Worm (Caenorhabditis elegans) whole organism, L4 larva: ENCODE measurements around the gene C56E10.3.

Source experiments
- F26F4.8 ChIP-seq: fragments of 200-800 bp; sonication (Bioruptor generic); conservative IDR thresholded peaks from 2 replicates; pipeline ENCODE4 v1.3.6; 2022; ENCODE audit warnings: missing genetic modification characterization, missing compliant biosample characterization
- F44E2.7 ChIP-seq: fragments of 200-800 bp; sonication (Bioruptor generic); IDR thresholded peaks from 2 replicates; pipeline ENCODE4 v2.1.2; 2022; ENCODE audit warnings: missing genetic modification characterization, missing compliant biosample characterization
- R02D3.7 ChIP-seq: fragments of 150-350 bp; sonication (generic microtip); optimal IDR thresholded peaks from 3 replicates; lab custom pipeline; 2014; ENCODE audit warnings: missing biosample characterization, missing genetic modification characterization
- T20F7.1 ChIP-seq: fragments of 200-800 bp; sonication (Bioruptor generic); optimal IDR thresholded peaks from 2 replicates; lab custom pipeline; 2018; ENCODE audit warnings: mild to moderate bottlenecking, missing genetic modification characterization, missing compliant biosample characterization
- Y75B8A.6 ChIP-seq: fragments of 200-800 bp; sonication (Bioruptor generic); IDR thresholded peaks from 2 replicates; pipeline ENCODE4 v1.3.6; 2022; ENCODE audit warnings: missing genetic modification reagents, missing genetic modification characterization, missing compliant biosample characterization
- ZK546.5 ChIP-seq, 2 experiments: sonication (generic microtip); optimal IDR thresholded peaks; 2 replicates each; lab custom pipeline; 2017; ENCODE audit warnings: missing biosample characterization in 2 of 2, missing genetic modification characterization in 2 of 2
- aha-1 ChIP-seq: fragments of 150-350 bp; peaks from one replicate; lab custom pipeline; 2014; ENCODE audit warnings: missing biosample characterization, missing genetic modification characterization
- ama-1 ChIP-seq: fragments of 150-350 bp; optimal IDR thresholded peaks from 2 replicates; lab custom pipeline; 2014; ENCODE audit warnings: inconsistent platforms, mixed read lengths
- ceh-32 ChIP-seq: sonication (generic microtip); optimal IDR thresholded peaks from 2 replicates; lab custom pipeline; 2016; ENCODE audit warnings: mild to moderate bottlenecking, missing genetic modification characterization, missing compliant biosample characterization; ENCODE audit not compliant: poor library complexity
- ceh-44 ChIP-seq: fragments of 200-800 bp; sonication (Bioruptor generic); IDR thresholded peaks from 2 replicates; pipeline ENCODE4 v1.3.6; 2022; ENCODE audit warnings: missing genetic modification reagents, missing genetic modification characterization, missing compliant biosample characterization
- ceh-82 ChIP-seq: sonication (generic microtip); optimal IDR thresholded peaks from 2 replicates; lab custom pipeline; 2017; ENCODE audit warnings: missing biosample characterization, missing genetic modification characterization
- daf-8 ChIP-seq: fragments of 200-800 bp; sonication (Bioruptor generic); IDR thresholded peaks from 2 replicates; pipeline ENCODE4 v1.3.6; 2022; ENCODE audit warnings: missing genetic modification characterization, missing compliant biosample characterization
- dmd-6 ChIP-seq: fragments of 200-800 bp; sonication (Bioruptor generic); IDR thresholded peaks from 2 replicates; pipeline ENCODE4 v1.3.6; 2022; ENCODE audit warnings: missing genetic modification reagents, missing genetic modification characterization, missing compliant biosample characterization
- dmd-8 ChIP-seq: fragments of 200-800 bp; sonication (Bioruptor generic); IDR thresholded peaks from 2 replicates; pipeline ENCODE4 v1.3.6; 2022; ENCODE audit warnings: missing genetic modification characterization, missing compliant biosample characterization
- duxl-1 ChIP-seq: sonication (generic microtip); optimal IDR thresholded peaks from 2 replicates; lab custom pipeline; 2016; ENCODE audit warnings: mild to moderate bottlenecking, missing genetic modification characterization, moderate library complexity, missing compliant biosample characterization; ENCODE audit not compliant: poor library complexity
- gei-8 ChIP-seq: fragments of 200-800 bp; sonication (Bioruptor generic); optimal IDR thresholded peaks from 2 replicates; lab custom pipeline; 2018; ENCODE audit warnings: mild to moderate bottlenecking, missing genetic modification characterization, missing compliant biosample characterization
- hlh-30 ChIP-seq: sonication (generic microtip); optimal IDR thresholded peaks from 2 replicates; lab custom pipeline; 2017; ENCODE audit warnings: antibody characterized with exemption, mild to moderate bottlenecking, missing genetic modification characterization, missing compliant biosample characterization; ENCODE audit not compliant: insufficient read depth
- lin-13 ChIP-seq: fragments of 150-350 bp; optimal IDR thresholded peaks from 2 replicates; lab custom pipeline; 2014; ENCODE audit warnings: missing biosample characterization, missing genetic modification reagents, missing genetic modification characterization
- lin-15B ChIP-seq: fragments of 150-350 bp; sonication (generic microtip); optimal IDR thresholded peaks from 3 replicates; lab custom pipeline; 2014; ENCODE audit warnings: missing biosample characterization, missing genetic modification characterization
- lin-29 ChIP-seq: fragments of 200-800 bp; sonication (Bioruptor generic); IDR thresholded peaks from 2 replicates; pipeline ENCODE4 v1.3.6; 2022; ENCODE audit warnings: missing genetic modification reagents, missing genetic modification characterization, missing compliant biosample characterization
- lin-38 ChIP-seq: fragments of 200-800 bp; sonication (Bioruptor generic); IDR thresholded peaks from 2 replicates; pipeline ENCODE4 v1.3.6; 2022; ENCODE audit warnings: missing genetic modification reagents, missing genetic modification characterization, missing compliant biosample characterization
- lin-39 ChIP-seq: fragments of 150-350 bp; optimal IDR thresholded peaks from 2 replicates; lab custom pipeline; 2014; ENCODE audit warnings: missing biosample characterization, missing genetic modification reagents, missing genetic modification characterization
- madf-5 ChIP-seq, 2 experiments: fragments of 200-800 bp; sonication (Bioruptor generic); IDR thresholded peaks; 2 replicates each; pipeline ENCODE4 v1.3.6; 2022; ENCODE audit warnings: missing compliant biosample characterization in 2 of 2, missing genetic modification characterization in 2 of 2
- madf-9 ChIP-seq: fragments of 200-800 bp; sonication (Bioruptor generic); conservative IDR thresholded peaks from 2 replicates; pipeline ENCODE4 v1.3.6; 2022; ENCODE audit warnings: missing genetic modification reagents, missing genetic modification characterization, missing compliant biosample characterization
- mdl-1 ChIP-seq, 2 experiments: fragments of 150-350 bp in 1 of 2; sonication (generic microtip) in 1 of 2; optimal IDR thresholded peaks; 2 replicates each; lab custom pipeline; 2014 to 2017; ENCODE audit warnings: missing biosample characterization in 2 of 2, missing genetic modification characterization in 2 of 2
- mdt-29 ChIP-seq: fragments of 200-800 bp; sonication (Bioruptor generic); IDR thresholded peaks from 2 replicates; pipeline ENCODE4 v1.3.6; 2022; ENCODE audit warnings: missing genetic modification reagents, missing genetic modification characterization, missing compliant biosample characterization
- mes-2 ChIP-seq: sonication (generic microtip); optimal IDR thresholded peaks from 2 replicates; lab custom pipeline; 2016; ENCODE audit warnings: missing genotype, mild to moderate bottlenecking, missing genetic modification characterization, missing compliant biosample characterization; ENCODE audit not compliant: poor library complexity, severe bottlenecking
- mxl-2 ChIP-seq: fragments of 200-800 bp; sonication (Bioruptor generic); conservative IDR thresholded peaks from 2 replicates; pipeline ENCODE4 v1.3.6; 2022; ENCODE audit warnings: missing genetic modification reagents, missing genetic modification characterization, missing compliant biosample characterization
- nhr-237 ChIP-seq: sonication (generic microtip); optimal IDR thresholded peaks from 2 replicates; lab custom pipeline; 2017; ENCODE audit warnings: missing biosample characterization, missing genetic modification characterization
- nhr-25 ChIP-seq: sonication (generic microtip); optimal IDR thresholded peaks from 2 replicates; lab custom pipeline; 2017; ENCODE audit warnings: missing genetic modification characterization, mild to moderate bottlenecking, missing compliant biosample characterization, antibody characterized with exemption, moderate library complexity, borderline replicate concordance; ENCODE audit not compliant: insufficient read depth
- nhr-6 ChIP-seq: fragments of 150-350 bp; optimal IDR thresholded peaks from 2 replicates; lab custom pipeline; 2014; ENCODE audit warnings: missing biosample characterization, missing genetic modification characterization
- nhr-76 ChIP-seq: fragments of 150-350 bp; optimal IDR thresholded peaks from 2 replicates; lab custom pipeline; 2014; ENCODE audit warnings: missing biosample characterization, missing genetic modification characterization
- pha-4 ChIP-seq, 2 experiments: fragments of 150-350 bp in 1 of 2; fragments of 200-800 bp in 1 of 2; sonication (Bioruptor generic) in 1 of 2; IDR thresholded peaks in 1 of 2; optimal IDR thresholded peaks in 1 of 2; 2 replicates each; pipeline versions ENCODE4 v1.3.6 to Lab custom; 2014 to 2022; ENCODE audit warnings: missing genetic modification characterization in 2 of 2, missing genetic modification reagents in 2 of 2, missing biosample characterization in 1 of 2, missing compliant biosample characterization in 1 of 2
- pqm-1 ChIP-seq: sonication (generic microtip); optimal IDR thresholded peaks from 2 replicates; lab custom pipeline; 2017; ENCODE audit warnings: missing biosample characterization, missing genetic modification characterization
- saeg-2 ChIP-seq: fragments of 200-800 bp; sonication (Bioruptor generic); IDR thresholded peaks from 2 replicates; pipeline ENCODE4 v1.3.6; 2022; ENCODE audit warnings: missing genetic modification reagents, missing genetic modification characterization, missing compliant biosample characterization
- set-16 ChIP-seq: fragments of 200-800 bp; sonication (Bioruptor generic); IDR thresholded peaks from 2 replicates; pipeline ENCODE4 v1.3.6; 2022; ENCODE audit warnings: missing genetic modification reagents, missing genetic modification characterization, missing compliant biosample characterization
- snpc-1.2 ChIP-seq: fragments of 200-800 bp; sonication (Bioruptor generic); IDR thresholded peaks from 2 replicates; pipeline ENCODE4 v1.3.6; 2022; ENCODE audit warnings: missing genetic modification reagents, missing genetic modification characterization, missing compliant biosample characterization
- snpc-4 ChIP-seq: fragments of 150-350 bp; optimal IDR thresholded peaks from 2 replicates; lab custom pipeline; 2014; ENCODE audit warnings: missing biosample characterization, missing genetic modification characterization
- spr-1 ChIP-seq: sonication (generic microtip); optimal IDR thresholded peaks from 2 replicates; lab custom pipeline; 2016; ENCODE audit warnings: mild to moderate bottlenecking, missing genetic modification characterization, missing compliant biosample characterization
- spr-3 ChIP-seq: fragments of 200-800 bp; sonication (Bioruptor generic); optimal IDR thresholded peaks from 2 replicates; lab custom pipeline; 2018; ENCODE audit warnings: mild to moderate bottlenecking, missing genetic modification characterization, missing compliant biosample characterization
- tag-97 ChIP-seq: fragments of 200-800 bp; sonication (Bioruptor generic); IDR thresholded peaks from 2 replicates; pipeline ENCODE4 v1.3.6; 2022; ENCODE audit warnings: missing genetic modification characterization, missing compliant biosample characterization
- tra-1 ChIP-seq: fragments of 200-800 bp; sonication (Bioruptor generic); IDR thresholded peaks from 2 replicates; pipeline ENCODE4 v1.3.6; 2022; ENCODE audit warnings: missing genetic modification reagents, missing genetic modification characterization, missing compliant biosample characterization
- unc-62 ChIP-seq, 3 experiments: fragments of 150-350 bp in 1 of 3; sonication (generic microtip); optimal IDR thresholded peaks in 2 of 3; peaks in 1 of 3; 1 replicate in 1 of 3; 2 replicates in 2 of 3; lab custom pipeline; 2014 to 2017; ENCODE audit warnings: missing biosample characterization in 3 of 3, missing genetic modification characterization in 3 of 3, missing genetic modification reagents in 3 of 3, missing genotype in 1 of 3
- vab-7 ChIP-seq: fragments of 200-800 bp; sonication (Bioruptor generic); IDR thresholded peaks from 2 replicates; pipeline ENCODE4 v1.3.6; 2022; ENCODE audit warnings: missing genetic modification reagents, missing genetic modification characterization, missing compliant biosample characterization
- zag-1 ChIP-seq: fragments of 150-350 bp; optimal IDR thresholded peaks from 2 replicates; lab custom pipeline; 2014; ENCODE audit warnings: missing biosample characterization, missing genetic modification characterization
- zfp-3 ChIP-seq: fragments of 200-800 bp; sonication (Bioruptor generic); conservative IDR thresholded peaks from 2 replicates; pipeline ENCODE4 v1.3.6; 2022; ENCODE audit warnings: missing genetic modification reagents, missing genetic modification characterization, missing compliant biosample characterization

The C56E10.3 gene

DNA sequence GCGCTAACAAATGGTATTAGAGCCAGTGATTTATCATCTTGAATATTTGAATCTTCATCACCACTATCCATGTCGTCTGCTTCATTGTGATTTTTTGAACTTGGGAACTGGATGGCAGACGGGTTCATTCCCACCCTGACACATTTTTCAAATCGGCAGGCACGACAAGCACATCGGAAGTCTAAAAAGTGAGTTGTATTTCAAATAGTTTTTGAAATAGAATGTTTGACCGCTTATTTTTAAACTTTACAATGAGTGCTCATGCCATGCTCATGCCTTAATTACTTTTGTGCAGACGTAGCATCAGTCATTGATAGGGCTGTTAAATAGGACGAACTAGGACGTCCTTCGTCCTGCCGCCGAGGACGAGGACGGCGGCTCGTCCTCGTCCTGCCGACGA is 7.5 kb upstream of the C56E10.3 start:
- TF ChIP-seq aha-1 (tag; lab: Kevin White, UChicago) (peak; percentile 93), gei-8 (GFP tag; lab: Kevin White, UChicago) (no peak), pqm-1 (tag; lab: Kevin White, UChicago) (peak; percentile 25), madf-5 (GFP tag; IDR thresholded peaks at IDR 0.05; lab: Robert Waterston, UW) (no peak), F26F4.8 (no peak), lin-39 (tag; lab: Kevin White, UChicago) (no peak), vab-7 (GFP tag; lab: Robert Waterston, UW) (no peak), spr-1 (tag; lab: Kevin White, UChicago) (no peak), ama-1 (no peak), daf-8 (GFP tag; lab: Robert Waterston, UW) (no peak), hlh-30 (tag; lab: Kevin White, UChicago) (no peak), duxl-1 (tag; lab: Kevin White, UChicago) (no peak), lin-15B (tag; lab: Kevin White, UChicago) (no peak), pha-4 (GFP tag; IDR thresholded peaks at IDR 0.05; lab: Robert Waterston, UW) (no peak), pha-4 (tag; optimal IDR thresholded peaks at IDR 0.05; lab: Kevin White, UChicago) (no peak)

DNA sequence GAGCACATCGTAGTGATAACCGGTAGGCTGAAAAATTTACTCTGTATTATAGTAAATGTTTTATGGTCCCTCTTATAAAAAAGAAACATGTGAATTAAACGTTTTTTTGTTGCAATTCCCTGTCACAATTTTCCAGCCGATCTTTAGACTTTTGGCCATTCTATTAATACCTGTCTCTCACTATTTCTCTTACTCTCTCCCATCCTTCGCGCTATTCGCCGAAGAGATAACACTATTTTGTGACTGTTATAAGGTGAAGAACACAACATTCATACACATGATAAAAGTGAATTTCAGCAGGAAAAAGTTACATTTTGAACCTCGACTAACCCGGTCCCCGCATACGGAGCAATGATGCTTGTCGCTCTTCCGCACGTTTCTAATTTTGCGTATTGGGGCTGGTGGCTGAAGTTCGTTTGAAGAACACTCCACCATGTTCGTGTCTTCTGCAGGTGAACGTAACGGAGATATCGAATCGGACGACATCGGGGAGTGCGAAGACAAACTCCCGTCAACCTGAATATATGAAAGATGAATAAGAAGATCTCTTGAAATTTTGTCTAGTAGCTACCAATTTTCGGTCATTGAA is 6.4 kb upstream of the C56E10.3 start:
- no peak for TF ChIP-seq mes-2 (tag; lab: Kevin White, UChicago)
- TF ChIP-seq F44E2.7 (GFP tag; lab: Robert Waterston, UW), result no peak
- no peak for TF ChIP-seq mdt-29
- TF ChIP-seq snpc-4 (tag; lab: Kevin White, UChicago), result no peak
- no peak for TF ChIP-seq ceh-32 (tag; lab: Kevin White, UChicago)
- no peak for TF ChIP-seq zfp-3
- no peak for TF ChIP-seq nhr-6 (tag; lab: Kevin White, UChicago)
- no peak for TF ChIP-seq mxl-2 (GFP tag; lab: Robert Waterston, UW)
- TF ChIP-seq snpc-1.2 (GFP tag; lab: Robert Waterston, UW), result no peak
- TF ChIP-seq R02D3.7 (tag; lab: Kevin White, UChicago), result no peak
- TF ChIP-seq nhr-237 (tag; lab: Kevin White, UChicago), result no peak
- no peak for TF ChIP-seq ama-1
- TF ChIP-seq saeg-2 (GFP tag; lab: Robert Waterston, UW), result no peak
- no peak for TF ChIP-seq vab-7 (GFP tag; lab: Robert Waterston, UW)
- no peak for TF ChIP-seq lin-29
- no peak for TF ChIP-seq tra-1 (GFP tag; lab: Robert Waterston, UW)
- no peak for TF ChIP-seq tag-97 (GFP tag; lab: Robert Waterston, UW)
- TF ChIP-seq dmd-8 (GFP tag; lab: Robert Waterston, UW), result no peak
- no peak for TF ChIP-seq spr-3
- TF ChIP-seq zag-1 (tag; lab: Kevin White, UChicago), result no peak
- no peak for TF ChIP-seq madf-9 (GFP tag; lab: Robert Waterston, UW)
- TF ChIP-seq ceh-82, result no peak
- peak; percentile 41 for TF ChIP-seq nhr-25
- peak; percentile 18 for TF ChIP-seq lin-13
- TF ChIP-seq mdl-1 (tag; optimal IDR thresholded peaks at IDR 0.05; lab: Kevin White, UChicago), result peak in 1 of 2 experiments; percentile 61
- TF ChIP-seq ceh-44 (GFP tag; lab: Robert Waterston, UW), result no peak
- no peak for TF ChIP-seq nhr-76 (tag; lab: Kevin White, UChicago)
- no peak for TF ChIP-seq madf-5 (GFP tag; IDR thresholded peaks at IDR 0.05; lab: Robert Waterston, UW)
- TF ChIP-seq T20F7.1 (GFP tag; lab: Kevin White, UChicago), result no peak
- no peak for TF ChIP-seq Y75B8A.6 (GFP tag; lab: Robert Waterston, UW)
- TF ChIP-seq daf-8 (GFP tag; lab: Robert Waterston, UW), result no peak
- no peak for TF ChIP-seq spr-1 (tag; lab: Kevin White, UChicago)
- peak; percentile 89 for TF ChIP-seq dmd-6
- TF ChIP-seq unc-62 (GFP tag; optimal IDR thresholded peaks at IDR 0.05 in 1 of 2; lab: Kevin White, UChicago), result peak in 1 of 2 experiments; percentile 72
- TF ChIP-seq unc-62 (tag; optimal IDR thresholded peaks at IDR 0.05; lab: Kevin White, UChicago), result no peak
- no peak for TF ChIP-seq ZK546.5 (tag; optimal IDR thresholded peaks at IDR 0.05; lab: Kevin White, UChicago)
- peak; percentile 63 for TF ChIP-seq aha-1 (tag; lab: Kevin White, UChicago)
- TF ChIP-seq hlh-30 (tag; lab: Kevin White, UChicago), result peak; percentile 62
- TF ChIP-seq gei-8 (GFP tag; lab: Kevin White, UChicago), result no peak
- no peak for TF ChIP-seq set-16 (GFP tag; lab: Robert Waterston, UW)
- no peak for TF ChIP-seq lin-38 (GFP tag; lab: Robert Waterston, UW)
